Fruit fly (Drosophila melanogaster): ENCODE data around the gene Rsph9.

dm6 chr2L:17429788-17430587 is 17.6 kb upstream of the Rsph9 start:
- TF ChIP-seq pan (optimal IDR thresholded peaks at IDR 0.05) (no peak), usp (GFP tag; optimal IDR thresholded peaks at IDR 0.05) (no peak)
